Fruit fly (Drosophila melanogaster): ENCODE results near the gene CG10154.

The CG10154 gene

dm6 chr3L:13479609-13480240, 42.8 kb upstream of the CG10154 start (continued):
- TF ChIP-seq TFAM (GFP tag; optimal IDR thresholded peaks at IDR 0.05), result no peak
- TF ChIP-seq CG13424 (tag; optimal IDR thresholded peaks at IDR 0.05), result peak; percentile 53
- TF ChIP-seq Max (GFP tag; optimal IDR thresholded peaks at IDR 0.05), result peak; percentile 37
- no peak for TF ChIP-seq knrl (GFP tag; IDR thresholded peaks at IDR 0.05; ENCODE audit: partially characterized antibody)
- TF ChIP-seq CG4424 (GFP tag; optimal IDR thresholded peaks at IDR 0.05), result peak; percentile 37
- peak; percentile 27 for TF ChIP-seq Fer3 (tag; optimal IDR thresholded peaks at IDR 0.05)
- no peak for TF ChIP-seq Dp (GFP tag; optimal IDR thresholded peaks at IDR 0.05)
- TF ChIP-seq sd (tag; optimal IDR thresholded peaks at IDR 0.05), result peak; percentile 72
- no peak for TF ChIP-seq Dfd (GFP tag; optimal IDR thresholded peaks at IDR 0.05)
- TF ChIP-seq Xrp1 (GFP tag; IDR thresholded peaks at IDR 0.05), result peak; percentile 16; the same call in 1 of the 2 replicates
- no peak for TF ChIP-seq CG1647 (GFP tag; optimal IDR thresholded peaks at IDR 0.05)
- TF ChIP-seq btn (GFP tag; optimal IDR thresholded peaks at IDR 0.05), result no peak
- no peak for TF ChIP-seq tx (GFP tag; optimal IDR thresholded peaks at IDR 0.05)
- TF ChIP-seq CG2120 (GFP tag; optimal IDR thresholded peaks at IDR 0.05), result peak; percentile 78
- peak; percentile 52 for TF ChIP-seq HLH54F (GFP tag; optimal IDR thresholded peaks at IDR 0.05)
- no peak for TF ChIP-seq gro (GFP tag; optimal IDR thresholded peaks at IDR 0.05)
- TF ChIP-seq Hey (tag; optimal IDR thresholded peaks at IDR 0.05), result no peak
- TF ChIP-seq CoRest (tag; optimal IDR thresholded peaks at IDR 0.05), result peak; percentile 67
- TF ChIP-seq Antp (GFP tag; optimal IDR thresholded peaks at IDR 0.05), result peak; percentile 19
- peak; percentile 29 for TF ChIP-seq cwo (GFP tag; optimal IDR thresholded peaks at IDR 0.05)
- no peak for TF ChIP-seq zen (tag; optimal IDR thresholded peaks at IDR 0.05)
- no peak for TF ChIP-seq insv (GFP tag; optimal IDR thresholded peaks at IDR 0.05)
- TF ChIP-seq CG2129 (GFP tag; IDR thresholded peaks at IDR 0.05; ENCODE audit: partially characterized antibody), result no peak
- peak; percentile 0 for TF ChIP-seq CG8281 (tag; optimal IDR thresholded peaks at IDR 0.05)
- TF ChIP-seq CG3847 (GFP tag; IDR thresholded peaks at IDR 0.05), result no peak; the same call in 1 of the 2 replicates
- TF ChIP-seq CG15514 (GFP tag; optimal IDR thresholded peaks at IDR 0.05), result peak; percentile 40
- no peak for TF ChIP-seq salm (tag; optimal IDR thresholded peaks at IDR 0.05)
- no peak for TF ChIP-seq bowl (GFP tag; IDR thresholded peaks at IDR 0.05)
- TF ChIP-seq CG10543 (GFP tag; optimal IDR thresholded peaks at IDR 0.05), result peak; percentile 81
- no peak for TF ChIP-seq CG30020 (tag; optimal IDR thresholded peaks at IDR 0.05)
- peak; percentile 52; the same call in 1 of the 2 replicates for TF ChIP-seq CG32532 (GFP tag; IDR thresholded peaks at IDR 0.05)
- no peak for TF ChIP-seq Hr3 (GFP tag; optimal IDR thresholded peaks at IDR 0.05)
- no peak for TF ChIP-seq CG6683 (GFP tag; optimal IDR thresholded peaks at IDR 0.05)
- TF ChIP-seq tap (tag; optimal IDR thresholded peaks at IDR 0.05), result no peak
- no peak for TF ChIP-seq tna (GFP tag; IDR thresholded peaks at IDR 0.05; ENCODE audit: partially characterized antibody)
- TF ChIP-seq hkb (optimal IDR thresholded peaks at IDR 0.05), result no peak
- peak; percentile 59 for TF ChIP-seq hkb (GFP tag; IDR thresholded peaks at IDR 0.05)
- peak; percentile 38 for TF ChIP-seq CG6689 (GFP tag; IDR thresholded peaks at IDR 0.05)
- peak; percentile 44; the same call in 1 of the 2 replicates for TF ChIP-seq Ada2b (GFP tag; IDR thresholded peaks at IDR 0.05)
- TF ChIP-seq CG11504 (tag; optimal IDR thresholded peaks at IDR 0.05), result peak; percentile 75
- TF ChIP-seq CG12659 (GFP tag; optimal IDR thresholded peaks at IDR 0.05), result peak; percentile 57
- TF ChIP-seq kay (GFP tag; optimal IDR thresholded peaks at IDR 0.05), result peak; percentile 23
- TF ChIP-seq CG12744 (GFP tag; optimal IDR thresholded peaks at IDR 0.05), result no peak
- TF ChIP-seq zfh2 (GFP tag; optimal IDR thresholded peaks at IDR 0.05), result peak; percentile 35
- no peak for TF ChIP-seq Doc3 (GFP tag; IDR thresholded peaks at IDR 0.05; ENCODE audit: partially characterized antibody)
- TF ChIP-seq GATAe (GFP tag; conservative IDR thresholded peaks at IDR 0.05), result no peak
- TF ChIP-seq CG9437 (GFP tag; optimal IDR thresholded peaks at IDR 0.05), result peak; percentile 20
- TF ChIP-seq gem (tag; optimal IDR thresholded peaks at IDR 0.05), result peak; percentile 69
- peak; percentile 43 for TF ChIP-seq CG6813 (GFP tag; optimal IDR thresholded peaks at IDR 0.05)
- no peak for TF ChIP-seq Dref (GFP tag; IDR thresholded peaks at IDR 0.05)
